Worm (Caenorhabditis elegans): ENCODE data around the gene ssna-1.

- TF ChIP-seq fkh-10 (GFP tag; optimal IDR thresholded peaks at IDR 0.05), result no peak
- no peak for TF ChIP-seq ceh-9 (tag; optimal IDR thresholded peaks at IDR 0.05)
- TF ChIP-seq ama-1 (optimal IDR thresholded peaks at IDR 0.05), result no peak
- TF ChIP-seq skn-1 (tag; optimal IDR thresholded peaks at IDR 0.05), result no peak
- no peak for TF ChIP-seq nhr-23 (tag; optimal IDR thresholded peaks at IDR 0.05)
- TF ChIP-seq lsy-12 (tag; optimal IDR thresholded peaks at IDR 0.05), result no peak
- TF ChIP-seq tbx-2 (tag; optimal IDR thresholded peaks at IDR 0.05), result no peak
- no peak for TF ChIP-seq aly-2 (tag; optimal IDR thresholded peaks at IDR 0.05)
- no peak for TF ChIP-seq nhr-12 (tag; optimal IDR thresholded peaks at IDR 0.05)
Measured at ce11 chrIV:396373-396772, 8.5 kb downstream of the ssna-1 start, which contains the start of gene rrp-8.

Measured in whole organism, L3 larva.